Worm (Caenorhabditis elegans) whole organism, L1 larva: Measurements from ENCODE around the gene sri-42.

Source experiments
- C04F5.9 ChIP-seq: sonication (generic microtip); optimal IDR thresholded peaks from 2 replicates; lab custom pipeline; 2016; ENCODE audit warnings: missing genetic modification characterization, missing compliant biosample characterization
- C16A3.4 ChIP-seq: fragments of 150-350 bp; optimal IDR thresholded peaks from 2 replicates; lab custom pipeline; 2014; ENCODE audit warnings: missing biosample characterization, missing genetic modification characterization
- C34B4.2 ChIP-seq: sonication (generic microtip); optimal IDR thresholded peaks from 2 replicates; lab custom pipeline; 2017; ENCODE audit warnings: mild to moderate bottlenecking, missing genetic modification characterization, missing compliant biosample characterization
- F16B12.6 ChIP-seq: fragments of 150-350 bp; optimal IDR thresholded peaks from 2 replicates; lab custom pipeline; 2014; ENCODE audit warnings: missing biosample characterization, missing genetic modification characterization
- ama-1 ChIP-seq: fragments of 150-350 bp; optimal IDR thresholded peaks from 2 replicates; lab custom pipeline; 2014
- ceh-88 ChIP-seq: fragments of 200-800 bp; sonication (Bioruptor generic); IDR thresholded peaks from 2 replicates; pipeline ENCODE4 v1.3.6; 2022; ENCODE audit warnings: missing genetic modification characterization, missing compliant biosample characterization
- dpl-1 ChIP-seq, 3 experiments: fragments of 150-350 bp in 2 of 3; sonication (generic microtip) in 1 of 3; optimal IDR thresholded peaks; 2 replicates each; lab custom pipeline; 2014 to 2017; ENCODE audit warnings: missing biosample characterization in 3 of 3, missing genetic modification characterization in 3 of 3, missing genetic modification reagents in 3 of 3
- dsc-1 ChIP-seq: sonication (generic microtip); optimal IDR thresholded peaks from 2 replicates; lab custom pipeline; 2016; ENCODE audit warnings: mild to moderate bottlenecking, missing genetic modification characterization, missing compliant biosample characterization
- elt-3 ChIP-seq, 6 experiments: fragments of 150-350 bp in 1 of 6; sonication (generic microtip); optimal IDR thresholded peaks; 2 replicates each; lab custom pipeline; 2017 to 2018; ENCODE audit warnings: missing biosample characterization in 6 of 6, missing genetic modification characterization in 6 of 6, inconsistent platforms in 1 of 6
- fkh-10 ChIP-seq: sonication (generic microtip); optimal IDR thresholded peaks from 2 replicates; lab custom pipeline; 2017; ENCODE audit warnings: missing biosample characterization, missing genetic modification reagents, missing genetic modification characterization
- fkh-8 ChIP-seq: sonication (generic microtip); optimal IDR thresholded peaks from 2 replicates; lab custom pipeline; 2016; ENCODE audit warnings: mild to moderate bottlenecking, missing genetic modification characterization, missing compliant biosample characterization
- fos-1 ChIP-seq: fragments of 150-350 bp; optimal IDR thresholded peaks from 2 replicates; lab custom pipeline; 2014; ENCODE audit warnings: missing biosample characterization, missing genetic modification characterization
- hlh-17 ChIP-seq: fragments of 200-800 bp; sonication (Bioruptor generic); optimal IDR thresholded peaks from 2 replicates; lab custom pipeline; 2018; ENCODE audit warnings: missing genetic modification characterization, mild to moderate bottlenecking, missing compliant biosample characterization, moderate library complexity, borderline replicate concordance
- irx-1 ChIP-seq: sonication (generic microtip); optimal IDR thresholded peaks from 2 replicates; lab custom pipeline; 2016; ENCODE audit warnings: missing genetic modification characterization, missing compliant biosample characterization
- jun-1 ChIP-seq: fragments of 150-350 bp; optimal IDR thresholded peaks from 2 replicates; lab custom pipeline; 2014; ENCODE audit warnings: missing biosample characterization, missing genetic modification reagents, missing genetic modification characterization
- lin-13 ChIP-seq: fragments of 150-350 bp; optimal IDR thresholded peaks from 2 replicates; lab custom pipeline; 2014; ENCODE audit warnings: missing biosample characterization, missing genetic modification reagents, missing genetic modification characterization
- lin-14 ChIP-seq: fragments of 200-800 bp; sonication (Bioruptor generic); optimal IDR thresholded peaks from 2 replicates; lab custom pipeline; 2018; ENCODE audit warnings: mild to moderate bottlenecking, missing genetic modification characterization, moderate library complexity, missing compliant biosample characterization
- lin-39 ChIP-seq: fragments of 150-350 bp; optimal IDR thresholded peaks from 2 replicates; lab custom pipeline; 2014; ENCODE audit warnings: missing biosample characterization, missing genetic modification reagents, missing genetic modification characterization
- mab-9 ChIP-seq: fragments of 200-800 bp; sonication (Bioruptor generic); IDR thresholded peaks from 2 replicates; pipeline ENCODE4 v1.3.6; 2022; ENCODE audit warnings: missing genetic modification reagents, missing genetic modification characterization, missing compliant biosample characterization
- mdl-1 ChIP-seq, 2 experiments: fragments of 150-350 bp; optimal IDR thresholded peaks; 2 replicates each; lab custom pipeline; 2014 to 2017; ENCODE audit warnings: missing biosample characterization in 2 of 2, missing genetic modification characterization in 2 of 2, inconsistent platforms in 1 of 2
- mef-2 ChIP-seq: fragments of 150-350 bp; optimal IDR thresholded peaks from 2 replicates; lab custom pipeline; 2014; ENCODE audit warnings: missing biosample characterization, missing genetic modification characterization
- nhr-47 ChIP-seq: sonication (generic microtip); optimal IDR thresholded peaks from 2 replicates; lab custom pipeline; 2016; ENCODE audit warnings: mild to moderate bottlenecking, missing genetic modification characterization, moderate library complexity, missing compliant biosample characterization
- nhr-71 ChIP-seq: sonication (generic microtip); optimal IDR thresholded peaks from 2 replicates; lab custom pipeline; 2016; ENCODE audit warnings: mild to moderate bottlenecking, missing genetic modification characterization, moderate library complexity, missing compliant biosample characterization
- nhr-77 ChIP-seq: fragments of 150-350 bp; optimal IDR thresholded peaks from 2 replicates; lab custom pipeline; 2014; ENCODE audit warnings: missing biosample characterization, missing genetic modification characterization
- nhr-84 ChIP-seq: sonication (generic microtip); optimal IDR thresholded peaks from 2 replicates; lab custom pipeline; 2017; ENCODE audit warnings: missing biosample characterization, missing genetic modification characterization
- nhr-90 ChIP-seq: sonication (generic microtip); optimal IDR thresholded peaks from 2 replicates; lab custom pipeline; 2016; ENCODE audit warnings: mild to moderate bottlenecking, missing genetic modification characterization, missing compliant biosample characterization; ENCODE audit not compliant: poor library complexity
- rnt-1 ChIP-seq: sonication (generic microtip); optimal IDR thresholded peaks from 2 replicates; lab custom pipeline; 2016; ENCODE audit warnings: mild to moderate bottlenecking, missing genetic modification characterization, moderate library complexity, missing compliant biosample characterization
- snpc-4 ChIP-seq: fragments of 150-350 bp; optimal IDR thresholded peaks from 2 replicates; lab custom pipeline; 2014; ENCODE audit warnings: missing biosample characterization, missing genetic modification characterization
- sup-37 ChIP-seq: fragments of 200-800 bp; sonication (Bioruptor generic); optimal IDR thresholded peaks from 2 replicates; lab custom pipeline; 2018; ENCODE audit warnings: mild to moderate bottlenecking, missing genetic modification characterization, missing compliant biosample characterization
- swsn-7 ChIP-seq: sonication (generic microtip); optimal IDR thresholded peaks from 2 replicates; lab custom pipeline; 2016; ENCODE audit warnings: missing genetic modification characterization, missing compliant biosample characterization
- tbx-2 ChIP-seq: sonication (generic microtip); optimal IDR thresholded peaks from 2 replicates; lab custom pipeline; 2016; ENCODE audit warnings: missing genetic modification characterization, missing compliant biosample characterization
- tlp-1 ChIP-seq: fragments of 150-350 bp; optimal IDR thresholded peaks from 2 replicates; lab custom pipeline; 2014; ENCODE audit warnings: missing biosample characterization, missing genetic modification characterization
- unc-86 ChIP-seq: sonication (generic microtip); optimal IDR thresholded peaks from 2 replicates; lab custom pipeline; 2016; ENCODE audit warnings: missing genetic modification characterization, missing compliant biosample characterization
- unc-98 ChIP-seq: fragments of 200-800 bp; sonication (Bioruptor generic); IDR thresholded peaks from 2 replicates; pipeline ENCODE4 v1.3.6; 2022; ENCODE audit warnings: missing genetic modification characterization, missing compliant biosample characterization
- vab-15 ChIP-seq: sonication (generic microtip); optimal IDR thresholded peaks from 2 replicates; lab custom pipeline; 2017; ENCODE audit warnings: missing genotype, mild to moderate bottlenecking, missing genetic modification characterization, missing compliant biosample characterization
- xbp-1 ChIP-seq: sonication (generic microtip); optimal IDR thresholded peaks from 2 replicates; lab custom pipeline; 2016; ENCODE audit warnings: missing genetic modification characterization, missing compliant biosample characterization
- zip-4 ChIP-seq: fragments of 200-800 bp; sonication (Bioruptor generic); optimal IDR thresholded peaks from 2 replicates; lab custom pipeline; 2018; ENCODE audit warnings: mild to moderate bottlenecking, missing genetic modification characterization, moderate library complexity, missing compliant biosample characterization

Gene sri-42

DNA sequence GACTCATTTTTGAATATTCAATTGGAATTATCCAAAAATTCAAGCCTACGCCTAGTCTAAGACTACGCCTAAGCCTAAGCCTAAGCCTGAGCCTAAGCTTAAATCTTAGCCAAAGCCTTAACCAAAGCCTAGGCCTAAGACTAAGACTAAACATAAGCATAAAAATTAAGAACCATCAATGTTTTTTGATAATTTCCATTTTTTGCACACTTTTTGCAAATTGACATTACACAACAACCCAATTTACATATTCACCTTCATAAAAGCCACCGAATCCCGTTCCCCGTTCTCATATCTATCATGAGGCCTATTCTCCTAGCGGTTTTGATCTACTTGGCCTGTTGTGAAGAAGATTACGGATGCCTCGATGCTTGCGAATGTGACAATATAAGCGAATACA, 25.3 kb downstream of the sri-42 start, which contains the start of gene T10D4.7:
Gene T10D4.7, plus strand, starts transcription at position 301 of the 400 bp plus-strand sequence.
- TF ChIP-seq C16A3.4 (tag; lab: Kevin White, UChicago) (no peak), fkh-8 (no peak), fos-1 (tag; lab: Kevin White, UChicago) (no peak), ama-1 (lab: Kevin White, UChicago) (no peak), mab-9 (GFP tag; lab: Robert Waterston, UW) (no peak), unc-98 (GFP tag; lab: Robert Waterston, UW) (no peak), nhr-90 (no peak), sup-37 (no peak), ceh-88 (GFP tag; lab: Robert Waterston, UW) (no peak), nhr-47 (tag; lab: Kevin White, UChicago) (no peak), F16B12.6 (tag; lab: Kevin White, UChicago) (no peak), C34B4.2 (tag; lab: Kevin White, UChicago) (no peak), fkh-10 (GFP tag; lab: Kevin White, UChicago) (no peak), mdl-1 (tag; optimal IDR thresholded peaks at IDR 0.05; lab: Kevin White, UChicago) (no peak), rnt-1 (tag; lab: Kevin White, UChicago) (no peak), lin-14 (GFP tag; lab: Kevin White, UChicago) (no peak)
- TF ChIP-seq, all 84 proteins: peak for 0

DNA sequence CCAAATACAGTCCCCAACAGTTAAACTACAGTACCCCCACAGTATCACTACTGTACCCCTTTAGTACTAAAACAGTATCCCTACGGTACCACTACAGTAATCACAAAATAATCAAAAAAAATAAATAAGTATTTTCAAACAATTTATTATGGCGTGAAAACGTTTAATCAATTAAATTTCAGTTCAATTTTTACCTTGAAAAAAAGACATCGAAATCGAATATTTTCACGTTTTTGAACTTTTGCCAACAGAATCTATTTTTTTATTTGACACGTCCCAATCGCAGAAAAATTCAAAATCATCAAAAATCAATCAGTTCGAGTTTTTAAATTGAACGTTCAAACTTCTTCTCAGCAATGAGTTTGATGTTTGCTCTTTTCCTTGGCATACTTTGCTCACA, 28.8 kb downstream of the sri-42 start, which contains the start of gene clec-123:
Gene clec-123, plus strand, starts transcription at position 301 of the 400 bp plus-strand sequence.
- no peak for TF ChIP-seq tbx-2 (tag; lab: Kevin White, UChicago)
- no peak for TF ChIP-seq nhr-77
- TF ChIP-seq nhr-84 (tag; lab: Kevin White, UChicago) = no peak
- no peak for TF ChIP-seq nhr-71 (tag; lab: Kevin White, UChicago)
- TF ChIP-seq elt-3 (tag; optimal IDR thresholded peaks at IDR 0.05; lab: Kevin White, UChicago) = no peak
- TF ChIP-seq xbp-1 (tag; lab: Kevin White, UChicago) = no peak
- TF ChIP-seq zip-4 (GFP tag; lab: Kevin White, UChicago) = no peak
- no peak for TF ChIP-seq mef-2
- TF ChIP-seq swsn-7 (tag; lab: Kevin White, UChicago) = no peak
- TF ChIP-seq fos-1 (tag; lab: Kevin White, UChicago) = no peak
- TF ChIP-seq dpl-1 (GFP tag; optimal IDR thresholded peaks at IDR 0.05; lab: Kevin White, UChicago) = no peak
- no peak for TF ChIP-seq dsc-1 (tag; lab: Kevin White, UChicago)

DNA sequence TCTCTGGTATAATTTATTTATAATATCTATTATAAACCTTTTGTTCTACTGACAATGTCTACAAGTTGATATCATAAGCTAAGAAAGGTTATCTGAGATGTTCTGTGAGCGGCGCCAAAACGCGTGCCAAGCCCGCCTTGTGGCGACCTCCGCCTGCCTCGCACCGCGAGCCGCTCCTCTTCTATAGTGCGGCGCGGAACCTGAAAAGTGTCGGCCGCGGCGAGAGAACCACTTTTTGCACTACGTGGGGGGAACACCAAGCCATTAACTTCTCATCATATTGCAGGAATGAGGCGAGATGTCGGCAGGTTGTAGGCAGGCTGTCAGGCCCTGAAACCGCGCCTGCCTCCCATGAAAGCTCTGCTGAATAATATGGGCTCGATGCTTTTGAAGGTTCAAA, 29.5 kb downstream of the sri-42 start:
- TF ChIP-seq lin-14 (GFP tag; lab: Kevin White, UChicago) (no peak), snpc-4 (tag; lab: Kevin White, UChicago) (peak; percentile 45)

DNA sequence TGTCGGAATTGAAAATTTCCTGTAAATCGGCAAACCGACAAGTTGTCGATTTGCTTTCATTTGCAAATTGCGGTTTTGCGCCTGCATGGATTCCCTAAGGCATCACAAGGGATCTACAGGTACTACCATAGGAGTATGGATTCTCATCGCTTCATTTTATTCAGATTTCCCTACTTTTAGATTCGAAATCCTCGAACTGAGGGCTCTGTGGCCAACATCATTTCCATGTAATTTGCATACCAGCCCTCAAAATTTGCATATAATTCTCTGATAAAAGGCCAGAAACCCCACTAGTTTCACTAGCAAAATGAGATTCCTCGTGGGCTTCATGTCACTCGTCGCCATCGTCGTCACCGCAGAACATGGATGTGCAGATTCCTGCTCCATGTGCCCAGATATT, 30.4 kb downstream of the sri-42 start, which contains the start of gene Y25C1A.2:
Gene Y25C1A.2, plus strand, starts transcription at position 301 of the 400 bp plus-strand sequence.
- TF ChIP-seq vab-15 (tag; lab: Kevin White, UChicago) (no peak), xbp-1 (tag; lab: Kevin White, UChicago) (no peak), rnt-1 (tag; lab: Kevin White, UChicago) (no peak), C04F5.9 (tag; lab: Kevin White, UChicago) (no peak), lin-39 (no peak), dsc-1 (tag; lab: Kevin White, UChicago) (no peak), ama-1 (lab: Kevin White, UChicago) (no peak), irx-1 (no peak)

DNA sequence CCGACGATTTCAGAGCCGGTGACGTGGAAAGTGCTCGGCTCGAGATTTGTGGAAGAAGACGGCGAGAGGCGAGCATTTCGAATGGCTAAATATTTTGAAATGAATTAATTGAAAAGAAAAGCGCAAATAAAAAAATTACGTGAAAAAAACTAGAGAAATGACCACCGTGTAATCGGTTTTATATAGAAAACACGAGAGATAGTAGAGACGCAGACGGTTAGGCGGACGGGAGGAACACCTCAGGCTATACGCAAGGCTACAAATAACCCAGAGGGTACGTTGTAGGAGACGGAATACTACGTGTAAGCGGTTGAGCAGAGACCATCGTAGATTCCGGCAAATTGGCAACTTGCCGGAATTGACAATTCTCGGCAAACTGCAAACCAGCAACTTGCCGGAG, 31.6 kb downstream of the sri-42 start, which contains the start of gene Y25C1A.13:
Gene Y25C1A.13, minus strand, starts transcription at position 101 of the 400 bp plus-strand sequence.
- no peak for TF ChIP-seq mef-2
- TF ChIP-seq hlh-17 (GFP tag; lab: Kevin White, UChicago) = no peak
- TF ChIP-seq tlp-1 (tag; lab: Kevin White, UChicago) = no peak
- peak; percentile 40 for TF ChIP-seq lin-14 (GFP tag; lab: Kevin White, UChicago)
- TF ChIP-seq jun-1 (tag; lab: Kevin White, UChicago) = no peak
- no peak for TF ChIP-seq lin-13 (GFP tag; lab: Kevin White, UChicago)
- TF ChIP-seq unc-86 (tag; lab: Kevin White, UChicago) = no peak
